Fruit fly (Drosophila melanogaster) whole organism, larva: ENCODE data around the gene rdx.

Experiments used
- noc ChIP-seq: fragments of 200-800 bp; sonication (Bioruptor generic); optimal IDR thresholded peaks from 3 replicates; lab custom pipeline; 2019; ENCODE audit warnings: missing biosample characterization, mild to moderate bottlenecking, missing genetic modification characterization, moderate library complexity

The rdx gene

dm6 chr3R:13998595-13998994 lies 33.3 kb downstream of the rdx start:
- no peak for TF ChIP-seq noc (tag; lab: Kevin White, UChicago)

dm6 chr3R:13998162-13998561 lies 33.7 kb downstream of the rdx start:
- no peak for TF ChIP-seq noc (tag; lab: Kevin White, UChicago)

dm6 chr3R:13997762-13998161 lies 34.1 kb downstream of the rdx start:
- TF ChIP-seq noc (tag; lab: Kevin White, UChicago), result no peak

dm6 chr3R:13995933-13996332 lies 35.9 kb downstream of the rdx start:
- no peak for TF ChIP-seq noc (tag; lab: Kevin White, UChicago)

dm6 chr3R:13995426-13995825 lies 36.4 kb downstream of the rdx start:
- no peak for TF ChIP-seq noc (tag; lab: Kevin White, UChicago)

- no peak for TF ChIP-seq noc (tag; lab: Kevin White, UChicago)
Measured at dm6 chr3R:13992126-13992535, 39.7 kb downstream of the rdx start.

- TF ChIP-seq noc (tag; lab: Kevin White, UChicago), result no peak
Measured at dm6 chr3R:13990109-13990508, 41.7 kb downstream of the rdx start.

- no peak for TF ChIP-seq noc (tag; lab: Kevin White, UChicago)
Measured at dm6 chr3R:13989453-13989852, 42.4 kb downstream of the rdx start.

- TF ChIP-seq noc (tag; lab: Kevin White, UChicago), result no peak
Measured at dm6 chr3R:13988923-13989436, 42.9 kb downstream of the rdx start.

dm6 chr3R:13986648-13987047 lies 45.2 kb downstream of the rdx start:
- no peak for TF ChIP-seq noc (tag; lab: Kevin White, UChicago)

- no peak for TF ChIP-seq noc (tag; lab: Kevin White, UChicago)
Measured at dm6 chr3R:13984922-13985581, 46.8 kb downstream of the rdx start.

- TF ChIP-seq noc (tag; lab: Kevin White, UChicago), result peak; percentile 94
Measured at dm6 chr3R:13983272-13984032, 48.4 kb downstream of the rdx start.

dm6 chr3R:13982298-13982846 lies 49.5 kb downstream of the rdx start:
- no peak for TF ChIP-seq noc (tag; lab: Kevin White, UChicago)

dm6 chr3R:13981584-13981983 lies 50.3 kb downstream of the rdx start:
- TF ChIP-seq noc (tag; lab: Kevin White, UChicago), result no peak

dm6 chr3R:13980956-13981355 lies 50.9 kb downstream of the rdx start:
- no peak for TF ChIP-seq noc (tag; lab: Kevin White, UChicago)

- TF ChIP-seq noc (tag; lab: Kevin White, UChicago), result no peak
Measured at dm6 chr3R:13978078-13978559, 53.7 kb downstream of the rdx start.
